Worm (Caenorhabditis elegans): Measurements from ENCODE around the gene F11C1.7.
A peak's percentile ranks its signal among the peaks of the same experiment; 100 is the strongest.

ce11 chrX:13007857-13008813 is 19.0 kb downstream of the F11C1.7 start, which contains the start of gene nhr-25:
- TF ChIP-seq ceh-36 (tag; optimal IDR thresholded peaks at IDR 0.05) = no peak
- no peak for TF ChIP-seq aly-1 (tag; optimal IDR thresholded peaks at IDR 0.05)
- no peak for TF ChIP-seq B0310.2 (tag; optimal IDR thresholded peaks at IDR 0.05)
- no peak for TF ChIP-seq ama-1 (optimal IDR thresholded peaks at IDR 0.05)
- TF ChIP-seq pes-1 (GFP tag; IDR thresholded peaks at IDR 0.05) = no peak
- peak; percentile 39 for TF ChIP-seq hmg-4 (GFP tag; optimal IDR thresholded peaks at IDR 0.05)
- TF ChIP-seq tra-4 (tag; optimal IDR thresholded peaks at IDR 0.05) = no peak
- peak; percentile 25 for TF ChIP-seq ets-7 (tag; optimal IDR thresholded peaks at IDR 0.05)
- TF ChIP-seq sea-1 (GFP tag; conservative IDR thresholded peaks at IDR 0.05) = no peak
- TF ChIP-seq tbx-11 (GFP tag; IDR thresholded peaks at IDR 0.05) = no peak
- TF ChIP-seq hnd-1 (tag; optimal IDR thresholded peaks at IDR 0.05) = no peak

Data from whole organism, early embryonic.